Worm (Caenorhabditis elegans) whole organism, mixed stage, embryonic: ENCODE data around the gene gst-28.

Experiments used
- lin-13 ChIP-seq: fragments of 150-350 bp; optimal IDR thresholded peaks from 2 replicates; lab custom pipeline; 2014; ENCODE audit warnings: missing biosample characterization, missing genetic modification characterization
- lsy-2 ChIP-seq: fragments of 150-350 bp; optimal IDR thresholded peaks from 2 replicates; lab custom pipeline; 2014; ENCODE audit warnings: missing biosample characterization, missing genetic modification characterization
- mls-2 ChIP-seq: sonication (generic microtip); optimal IDR thresholded peaks from 2 replicates; lab custom pipeline; 2016; ENCODE audit warnings: mild to moderate bottlenecking, missing genetic modification characterization, moderate library complexity, missing compliant biosample characterization
- nhr-76 ChIP-seq: sonication (generic microtip); optimal IDR thresholded peaks from 2 replicates; lab custom pipeline; 2017; ENCODE audit warnings: missing biosample characterization, missing genetic modification characterization
- sem-2 ChIP-seq: fragments of 200-800 bp; sonication (Bioruptor generic); optimal IDR thresholded peaks from 2 replicates; lab custom pipeline; 2018; ENCODE audit warnings: mild to moderate bottlenecking, missing genetic modification characterization, missing compliant biosample characterization
- unc-62 ChIP-seq: fragments of 150-350 bp; optimal IDR thresholded peaks from 2 replicates; lab custom pipeline; 2014; ENCODE audit warnings: missing biosample characterization, missing genetic modification reagents, missing genetic modification characterization
- ztf-11 ChIP-seq: fragments of 150-350 bp; optimal IDR thresholded peaks from 2 replicates; lab custom pipeline; 2014; ENCODE audit warnings: missing biosample characterization, missing genetic modification characterization

DNA sequence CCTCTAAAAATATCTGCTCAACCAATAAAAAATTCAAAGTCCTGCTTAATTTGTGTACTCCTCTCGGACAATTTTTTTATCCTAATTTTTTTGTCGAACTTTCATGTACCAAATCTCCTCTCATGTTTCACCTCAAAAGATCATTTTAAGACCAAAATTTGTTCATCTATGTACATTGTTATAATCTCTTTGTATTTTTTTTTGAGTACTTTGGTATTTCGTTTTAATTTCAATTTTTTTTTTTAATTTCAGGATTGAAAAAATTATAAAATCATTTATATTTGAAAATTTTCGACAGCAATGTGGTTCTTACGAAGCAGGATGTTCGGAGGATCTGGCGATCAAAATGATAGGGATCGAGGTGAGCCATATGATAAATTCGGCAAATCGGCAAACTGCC lies 29.1 kb upstream of the gst-28 start, which contains the start of gene spsb-1:
- no peak for TF ChIP-seq lin-13 (tag; lab: Kevin White, UChicago)
- TF ChIP-seq mls-2 (tag; lab: Kevin White, UChicago) = no peak
- no peak for TF ChIP-seq sem-2
- no peak for TF ChIP-seq unc-62 (GFP tag; lab: Kevin White, UChicago)
- no peak for TF ChIP-seq ztf-11 (tag; lab: Kevin White, UChicago)
- TF ChIP-seq lsy-2 = no peak
- TF ChIP-seq nhr-76 (tag; lab: Kevin White, UChicago) = no peak
